Worm (Caenorhabditis elegans): ENCODE measurements around the gene F22H10.2.

Gene F22H10.2

ce11 chrX:16672661-16673060, 6.7 kb upstream of the F22H10.2 start:
- TF ChIP-seq nhr-80 (tag; optimal IDR thresholded peaks at IDR 0.05): peak; percentile 66
- no peak for TF ChIP-seq mes-4 (tag; optimal IDR thresholded peaks at IDR 0.05)
- TF ChIP-seq ZK185.1 (tag; optimal IDR thresholded peaks at IDR 0.05; ENCODE audit: poor library complexity, severe bottlenecking): peak; percentile 16
- 0 out of 2 replicates have a peak, but pooled peaks have one; percentile 38 for TF ChIP-seq dox-1 (GFP tag; IDR thresholded peaks at IDR 0.05)

DNA sequence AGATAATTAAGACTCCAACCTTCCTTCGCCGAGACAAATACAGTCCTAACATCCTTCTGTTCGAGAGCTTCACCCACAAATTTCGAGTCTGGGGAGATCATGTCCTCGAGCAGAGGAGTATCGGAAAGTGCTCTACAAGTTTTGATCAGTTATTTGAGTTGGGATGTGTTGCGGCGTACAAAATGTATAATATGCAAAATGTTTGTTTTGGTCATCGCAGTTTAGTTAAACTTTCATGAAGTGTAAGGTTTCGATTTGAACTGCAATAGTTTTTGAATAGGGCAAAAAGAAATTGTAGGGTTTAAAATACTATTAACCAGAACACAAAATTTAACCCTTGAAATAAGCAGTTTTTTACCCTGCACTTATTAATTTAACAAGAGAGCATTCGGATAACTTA, 4.7 kb upstream of the F22H10.2 start, which contains the start of gene tag-343:
tag-343 (minus strand) TSS at position 101 of the 400 bp plus-strand sequence.
- TF ChIP-seq Y53F4B.3 (GFP tag; IDR thresholded peaks at IDR 0.05) (no peak), rpc-1 (optimal IDR thresholded peaks at IDR 0.05) (no peak), rpc-1 (tag; optimal IDR thresholded peaks at IDR 0.05) (no peak), nfyb-1 (GFP tag; IDR thresholded peaks at IDR 0.05) (no peak), fkh-3 (tag; optimal IDR thresholded peaks at IDR 0.05) (no peak), chd-7 (tag; optimal IDR thresholded peaks at IDR 0.05) (no peak), ekl-4 (GFP tag; IDR thresholded peaks at IDR 0.05) (no peak), atf-7 (tag; optimal IDR thresholded peaks at IDR 0.05) (no peak), Y95B8A.8 (GFP tag; IDR thresholded peaks at IDR 0.05) (no peak), egl-18 (GFP tag; IDR thresholded peaks at IDR 0.05) (no peak), F57C9.4 (tag; optimal IDR thresholded peaks at IDR 0.05) (no peak), T07F8.4 (tag; optimal IDR thresholded peaks at IDR 0.05) (no peak), die-1 (tag; optimal IDR thresholded peaks at IDR 0.05) (no peak), hmg-20 (GFP tag; IDR thresholded peaks at IDR 0.05) (no peak), K11D2.4 (GFP tag; IDR thresholded peaks at IDR 0.05) (no peak), Y79H2A.3 (GFP tag; conservative IDR thresholded peaks at IDR 0.05) (no peak), attf-6 (GFP tag; IDR thresholded peaks at IDR 0.05) (no peak), bed-1 (GFP tag; IDR thresholded peaks at IDR 0.05) (no peak), F23B12.7 (tag; optimal IDR thresholded peaks at IDR 0.05; ENCODE audit: insufficient read depth) (no peak), snpc-1.1 (tag; optimal IDR thresholded peaks at IDR 0.05; ENCODE audit: insufficient read depth) (no peak), ztf-18 (tag; optimal IDR thresholded peaks at IDR 0.05) (no peak)

DNA sequence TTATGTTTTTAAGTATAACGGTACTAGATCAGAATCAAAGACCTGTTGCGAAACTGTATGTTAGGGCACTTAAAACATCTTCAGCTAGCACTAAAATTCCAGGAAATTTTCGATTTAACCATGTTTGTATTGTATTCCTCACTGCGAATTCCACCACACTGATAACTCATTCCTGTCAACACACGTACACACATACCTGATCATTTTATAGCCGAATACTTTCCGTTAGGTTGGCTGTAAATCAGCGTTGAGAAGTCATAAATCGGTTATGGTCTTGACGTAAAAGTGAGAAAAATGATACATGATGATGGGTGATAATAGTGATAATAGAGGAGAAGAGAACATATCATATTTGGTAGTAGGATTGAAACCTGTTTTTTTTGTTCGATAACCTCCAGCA, 3.6 kb upstream of the F22H10.2 start:
- TF ChIP-seq gei-17 (GFP tag; optimal IDR thresholded peaks at IDR 0.05) (no peak), attf-5 (GFP tag; optimal IDR thresholded peaks at IDR 0.05) (no peak), dpl-1 (GFP tag; optimal IDR thresholded peaks at IDR 0.05) (no peak), rec-8 (tag; optimal IDR thresholded peaks at IDR 0.05) (no peak), nhr-120 (GFP tag; IDR thresholded peaks at IDR 0.05) (no peak), snpc-1.3 (tag; optimal IDR thresholded peaks at IDR 0.05; ENCODE audit: insufficient read depth) (no peak), lsy-27 (tag; optimal IDR thresholded peaks at IDR 0.05; ENCODE audit: borderline replicate concordance, insufficient read depth) (no peak), ztf-22 (GFP tag; optimal IDR thresholded peaks at IDR 0.05) (no peak), D2030.7 (GFP tag; IDR thresholded peaks at IDR 0.05) (no peak), Y56A3A.18 (GFP tag; IDR thresholded peaks at IDR 0.05) (no peak), hsf-1 (GFP tag; IDR thresholded peaks at IDR 0.05) (no peak), hlh-26 (GFP tag; conservative IDR thresholded peaks at IDR 0.05) (no peak), somi-1 (GFP tag; optimal IDR thresholded peaks at IDR 0.05) (no peak), sea-2 (GFP tag; IDR thresholded peaks at IDR 0.05) (no peak), T07F8.4 (tag; optimal IDR thresholded peaks at IDR 0.05) (no peak), aptf-2 (GFP tag; conservative IDR thresholded peaks at IDR 0.05) (no peak), zim-3 (tag; optimal IDR thresholded peaks at IDR 0.05) (no peak), ztf-3 (GFP tag; optimal IDR thresholded peaks at IDR 0.05) (no peak), F39B2.1 (GFP tag; IDR thresholded peaks at IDR 0.05) (no peak)
